Worm (Caenorhabditis elegans) whole organism, L2 larva: Measurements from ENCODE around the gene B0035.18.

Source experiments
- C34F6.9 ChIP-seq: fragments of 150-350 bp; optimal IDR thresholded peaks from 2 replicates; lab custom pipeline; 2014; ENCODE audit warnings: missing biosample characterization, missing genetic modification characterization
- F13H6.1 ChIP-seq: sonication (generic microtip); optimal IDR thresholded peaks from 2 replicates; lab custom pipeline; 2016; ENCODE audit warnings: missing genetic modification characterization, missing compliant biosample characterization
- Y55F3AM.14 ChIP-seq: fragments of 200-800 bp; sonication (Bioruptor generic); optimal IDR thresholded peaks from 2 replicates; lab custom pipeline; 2018; ENCODE audit warnings: mild to moderate bottlenecking, missing genetic modification characterization, missing compliant biosample characterization
- alr-1 ChIP-seq: fragments of 150-350 bp; optimal IDR thresholded peaks from 2 replicates; lab custom pipeline; 2014; ENCODE audit warnings: missing biosample characterization, missing genetic modification characterization
- aly-2 ChIP-seq: fragments of 150-350 bp; optimal IDR thresholded peaks from 2 replicates; lab custom pipeline; 2014; ENCODE audit warnings: missing biosample characterization, missing genetic modification characterization
- ama-1 ChIP-seq: fragments of 150-350 bp; optimal IDR thresholded peaks from 2 replicates; lab custom pipeline; 2018; ENCODE audit warnings: inconsistent platforms
- ceh-82 ChIP-seq: fragments of 150-350 bp; optimal IDR thresholded peaks from 2 replicates; lab custom pipeline; 2014; ENCODE audit warnings: missing biosample characterization, missing genetic modification characterization
- crh-2 ChIP-seq: sonication (generic microtip); optimal IDR thresholded peaks from 2 replicates; lab custom pipeline; 2017; ENCODE audit warnings: missing biosample characterization, missing genetic modification characterization
- dmd-4 ChIP-seq: sonication (generic microtip); optimal IDR thresholded peaks from 2 replicates; lab custom pipeline; 2017; ENCODE audit warnings: missing biosample characterization, missing genetic modification characterization
- egl-27 ChIP-seq: sonication (generic microtip); optimal IDR thresholded peaks from 3 replicates; lab custom pipeline; 2017; ENCODE audit warnings: missing biosample characterization, missing genetic modification reagents, missing genetic modification characterization
- fos-1 ChIP-seq: fragments of 150-350 bp; optimal IDR thresholded peaks from 2 replicates; lab custom pipeline; 2014; ENCODE audit warnings: missing biosample characterization, missing genetic modification characterization
- gmeb-1 ChIP-seq: fragments of 150-350 bp; optimal IDR thresholded peaks from 2 replicates; lab custom pipeline; 2014; ENCODE audit warnings: missing biosample characterization, missing genetic modification characterization
- lin-11 ChIP-seq: fragments of 150-350 bp; sonication (generic microtip); optimal IDR thresholded peaks from 2 replicates; lab custom pipeline; 2014; ENCODE audit warnings: missing biosample characterization, missing genetic modification characterization, inconsistent platforms, mixed read lengths
- lin-13 ChIP-seq: fragments of 150-350 bp; optimal IDR thresholded peaks from 2 replicates; lab custom pipeline; 2014; ENCODE audit warnings: missing biosample characterization, missing genetic modification reagents, missing genetic modification characterization
- lin-39 ChIP-seq: fragments of 150-350 bp; optimal IDR thresholded peaks from 2 replicates; lab custom pipeline; 2014; ENCODE audit warnings: missing biosample characterization, missing genetic modification reagents, missing genetic modification characterization
- lsy-2 ChIP-seq, 2 experiments: fragments of 150-350 bp in 1 of 2; sonication (generic microtip) in 1 of 2; optimal IDR thresholded peaks; 2 replicates each; lab custom pipeline; 2014 to 2017; ENCODE audit warnings: missing biosample characterization in 2 of 2, missing genetic modification characterization in 2 of 2
- mbf-1 ChIP-seq: sonication (generic microtip); optimal IDR thresholded peaks from 2 replicates; lab custom pipeline; 2017; ENCODE audit warnings: missing biosample characterization, missing genetic modification characterization
- mdl-1 ChIP-seq, 2 experiments: fragments of 150-350 bp in 1 of 2; sonication (generic microtip) in 1 of 2; optimal IDR thresholded peaks; 2 replicates each; lab custom pipeline; 2017; ENCODE audit warnings: missing biosample characterization in 2 of 2, missing genetic modification characterization in 2 of 2
- nhr-10 ChIP-seq: sonication (generic microtip); optimal IDR thresholded peaks from 2 replicates; lab custom pipeline; 2017; ENCODE audit warnings: missing biosample characterization, missing genetic modification characterization
- nhr-12 ChIP-seq: fragments of 150-350 bp; optimal IDR thresholded peaks from 2 replicates; lab custom pipeline; 2014; ENCODE audit warnings: missing biosample characterization, missing genetic modification characterization
- nhr-129 ChIP-seq: fragments of 150-350 bp; optimal IDR thresholded peaks from 2 replicates; lab custom pipeline; 2014; ENCODE audit warnings: missing biosample characterization, missing genetic modification characterization
- nhr-77 ChIP-seq: fragments of 150-350 bp; optimal IDR thresholded peaks from 2 replicates; lab custom pipeline; 2014; ENCODE audit warnings: missing biosample characterization, missing genetic modification characterization
- peb-1 ChIP-seq: fragments of 150-350 bp; optimal IDR thresholded peaks from 2 replicates; lab custom pipeline; 2014; ENCODE audit warnings: missing biosample characterization, missing genetic modification characterization
- sem-4 ChIP-seq: fragments of 150-350 bp; optimal IDR thresholded peaks from 2 replicates; lab custom pipeline; 2014; ENCODE audit warnings: missing biosample characterization, missing genetic modification reagents, missing genetic modification characterization
- sma-9 ChIP-seq, 2 experiments: fragments of 150-350 bp in 1 of 2; sonication (generic microtip) in 1 of 2; optimal IDR thresholded peaks; 2 replicates each; lab custom pipeline; 2014 to 2016; ENCODE audit warnings: missing genetic modification characterization in 2 of 2, mild to moderate bottlenecking in 1 of 2, missing biosample characterization in 1 of 2, missing compliant biosample characterization in 1 of 2, missing genetic modification reagents in 1 of 2, moderate library complexity in 1 of 2
- snpc-4 ChIP-seq: fragments of 150-350 bp; optimal IDR thresholded peaks from 2 replicates; lab custom pipeline; 2014; ENCODE audit warnings: missing biosample characterization, missing genetic modification characterization
- unc-55 ChIP-seq: fragments of 150-350 bp; sonication (generic microtip); optimal IDR thresholded peaks from 3 replicates; lab custom pipeline; 2014; ENCODE audit warnings: missing biosample characterization, missing genetic modification reagents, missing genetic modification characterization
- zag-1 ChIP-seq: fragments of 150-350 bp; optimal IDR thresholded peaks from 2 replicates; lab custom pipeline; 2014; ENCODE audit warnings: missing biosample characterization, missing genetic modification characterization
- ztf-1 ChIP-seq: fragments of 200-800 bp; sonication (Bioruptor generic); conservative IDR thresholded peaks from 2 replicates; pipeline ENCODE4 v1.3.6; 2022; ENCODE audit warnings: missing genetic modification characterization, missing compliant biosample characterization
- ztf-11 ChIP-seq: sonication (generic microtip); optimal IDR thresholded peaks from 2 replicates; lab custom pipeline; 2017; ENCODE audit warnings: missing biosample characterization, missing genetic modification characterization
- ztf-4 ChIP-seq: fragments of 150-350 bp; optimal IDR thresholded peaks from 2 replicates; lab custom pipeline; 2014; ENCODE audit warnings: missing biosample characterization, missing genetic modification characterization

The B0035.18 gene

DNA sequence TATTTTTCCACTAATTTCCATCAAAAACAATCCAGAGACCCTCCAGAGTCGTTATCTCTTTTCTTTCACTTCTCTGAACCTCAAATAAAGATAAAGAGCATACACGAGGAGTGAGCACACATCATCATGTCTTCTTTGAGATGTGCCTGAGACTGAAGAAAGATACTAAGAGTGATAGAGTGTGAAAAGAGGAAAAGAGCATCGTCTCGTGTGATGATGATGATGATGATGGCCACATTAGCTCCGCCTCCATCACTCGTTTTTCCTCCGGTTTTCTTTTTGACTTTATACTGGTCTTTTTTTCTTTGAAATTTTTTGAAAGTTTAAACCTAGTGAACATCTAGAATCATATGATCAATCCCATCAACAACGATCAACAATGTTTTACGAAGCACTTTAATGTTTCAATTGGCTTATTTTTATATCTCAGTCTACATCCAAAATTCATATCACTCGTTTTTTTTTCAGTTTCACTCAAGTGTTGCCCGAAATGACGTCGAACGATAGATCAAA is 33.9 kb downstream of the B0035.18 start, which contains the start of gene T01G1.2:
Gene T01G1.2, plus strand, starts transcription at position 463 of the 513 bp plus-strand sequence.
- TF ChIP-seq peb-1 (no peak), lsy-2 (tag; optimal IDR thresholded peaks at IDR 0.05; lab: Kevin White, UChicago) (peak in 1 of 2 experiments; percentile 60), mdl-1 (tag; optimal IDR thresholded peaks at IDR 0.05; lab: Kevin White, UChicago) (peak; percentile 37 to 39), egl-27 (no peak), sem-4 (tag; lab: Kevin White, UChicago) (peak; percentile 68), alr-1 (no peak), aly-2 (tag; lab: Kevin White, UChicago) (no peak), ztf-11 (tag; lab: Kevin White, UChicago) (no peak), ztf-4 (peak; percentile 60), sma-9 (GFP tag; optimal IDR thresholded peaks at IDR 0.05; lab: Kevin White, UChicago) (peak; percentile 24), sma-9 (tag; optimal IDR thresholded peaks at IDR 0.05; lab: Kevin White, UChicago) (no peak), F13H6.1 (tag; lab: Kevin White, UChicago) (peak; percentile 33), Y55F3AM.14 (GFP tag; lab: Kevin White, UChicago) (no peak), C34F6.9 (tag; lab: Kevin White, UChicago) (peak; percentile 60), gmeb-1 (no peak), nhr-129 (peak; percentile 76), nhr-10 (tag; lab: Kevin White, UChicago) (no peak), nhr-12 (no peak), snpc-4 (no peak), ztf-1 (GFP tag; lab: Robert Waterston, UW) (no peak), unc-55 (GFP tag; lab: Kevin White, UChicago) (peak; percentile 11), crh-2 (tag; lab: Kevin White, UChicago) (peak; percentile 32)

DNA sequence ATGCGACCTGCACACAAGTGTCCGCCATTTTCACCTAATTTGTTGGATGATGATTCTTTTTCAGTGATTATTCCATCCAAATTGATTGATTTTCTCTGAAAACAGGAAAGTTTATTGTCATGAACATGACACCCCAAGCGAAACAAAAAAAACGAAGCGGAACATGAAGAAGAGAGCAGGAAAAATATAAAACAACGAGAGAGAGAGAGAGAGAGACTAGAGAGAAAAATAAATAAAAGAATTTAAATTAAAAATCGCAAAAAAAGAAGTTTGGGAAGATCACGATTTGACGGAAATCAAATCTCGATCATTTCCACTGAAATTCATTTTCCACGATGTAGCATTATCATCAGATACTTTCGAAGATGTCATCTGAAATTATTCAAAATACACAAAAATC is 39.7 kb downstream of the B0035.18 start, which contains the start of gene klp-12:
Gene klp-12, minus strand, starts transcription at position 101 of the 400 bp plus-strand sequence.
- TF ChIP-seq lin-39 (tag; lab: Kevin White, UChicago), result no peak
- no peak for TF ChIP-seq lin-13
- TF ChIP-seq ama-1 (lab: Kevin White, UChicago), result no peak
- no peak for TF ChIP-seq ztf-4

DNA sequence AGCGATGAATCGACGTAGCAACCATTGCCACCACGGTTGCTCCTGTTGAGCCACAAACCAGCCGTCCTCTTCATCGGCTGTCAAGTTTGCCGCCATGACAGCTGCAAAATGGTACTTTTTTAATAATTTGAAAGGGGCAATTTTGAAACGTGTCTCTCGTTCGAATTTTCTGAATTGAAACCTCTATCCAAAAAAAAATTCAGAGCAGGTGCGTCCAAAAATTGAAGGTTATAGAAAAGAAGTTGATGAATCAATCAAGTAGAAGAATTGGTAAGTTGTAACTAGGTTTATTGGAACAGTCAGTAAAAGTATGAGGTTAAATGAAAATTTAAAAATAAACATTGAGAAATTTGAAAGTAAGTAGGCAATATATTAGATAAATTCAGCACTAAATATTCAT is 41.3 kb downstream of the B0035.18 start, which contains the start of gene T01G1.4:
Gene T01G1.4, minus strand, starts transcription at position 101 of the 400 bp plus-strand sequence.
- no peak for TF ChIP-seq mdl-1 (tag; optimal IDR thresholded peaks at IDR 0.05; lab: Kevin White, UChicago)
- no peak for TF ChIP-seq mbf-1 (tag; lab: Kevin White, UChicago)
- no peak for TF ChIP-seq ceh-82
- no peak for TF ChIP-seq F13H6.1 (tag; lab: Kevin White, UChicago)
- TF ChIP-seq zag-1 (tag; lab: Kevin White, UChicago), result no peak
- TF ChIP-seq sma-9 (GFP tag; optimal IDR thresholded peaks at IDR 0.05; lab: Kevin White, UChicago), result no peak
- TF ChIP-seq sma-9 (tag; optimal IDR thresholded peaks at IDR 0.05; lab: Kevin White, UChicago), result no peak
- no peak for TF ChIP-seq ztf-11 (tag; lab: Kevin White, UChicago)
- TF ChIP-seq lin-13, result no peak
- TF ChIP-seq peb-1, result no peak
- TF ChIP-seq nhr-77, result no peak
- TF ChIP-seq ztf-1 (GFP tag; lab: Robert Waterston, UW), result no peak

DNA sequence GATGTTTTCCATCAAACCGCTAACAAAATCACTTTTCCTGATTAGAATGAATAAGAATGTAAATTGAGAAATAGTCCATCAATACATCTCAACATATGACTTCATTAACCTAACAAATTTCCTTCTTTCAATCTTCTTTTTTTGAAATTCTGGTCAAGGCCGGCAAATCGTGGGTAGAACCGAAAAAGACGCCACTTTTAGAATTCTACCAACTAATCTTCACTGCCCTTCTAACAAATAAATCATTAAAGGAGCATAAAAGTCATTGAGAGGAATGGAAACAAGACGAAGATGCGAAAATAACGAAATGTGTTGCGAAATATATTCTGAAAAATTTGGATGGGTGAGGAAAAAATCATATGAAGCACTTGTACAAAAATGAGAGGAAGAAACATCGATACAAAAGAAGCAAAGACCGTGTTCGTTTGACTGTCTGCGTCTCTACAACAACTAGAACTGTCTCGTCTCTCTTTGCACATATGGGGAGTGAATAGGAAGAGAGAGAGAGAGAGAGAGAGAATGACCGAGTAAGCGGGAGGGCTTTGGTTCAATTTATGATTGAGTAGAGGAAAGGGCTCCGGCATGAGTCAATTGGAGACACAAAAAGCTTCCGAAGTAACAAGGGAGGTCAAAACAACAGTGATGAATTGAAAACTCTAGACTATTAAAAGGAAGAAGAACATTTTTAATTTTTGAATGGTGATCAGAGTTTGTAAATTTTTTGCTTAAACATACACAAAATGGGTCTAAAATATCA is 43.9 kb downstream of the B0035.18 start:
- TF ChIP-seq crh-2 (tag; lab: Kevin White, UChicago) (peak; percentile 6), unc-55 (GFP tag; lab: Kevin White, UChicago) (peak; percentile 28), sma-9 (GFP tag; optimal IDR thresholded peaks at IDR 0.05; lab: Kevin White, UChicago) (no peak), sma-9 (tag; optimal IDR thresholded peaks at IDR 0.05; lab: Kevin White, UChicago) (no peak), lin-11 (tag; lab: Kevin White, UChicago) (no peak), fos-1 (tag; lab: Kevin White, UChicago) (peak; percentile 40), C34F6.9 (tag; lab: Kevin White, UChicago) (peak; percentile 43), nhr-129 (peak; percentile 29), dmd-4 (tag; lab: Kevin White, UChicago) (no peak), lsy-2 (tag; optimal IDR thresholded peaks at IDR 0.05; lab: Kevin White, UChicago) (peak in 1 of 2 experiments; percentile 34)
